Fruit fly (Drosophila melanogaster): Measurements from ENCODE around the gene Rpt5.

- TF ChIP-seq Myc (optimal IDR thresholded peaks at IDR 0.05) (no peak), psq (optimal IDR thresholded peaks at IDR 0.05) (no peak), h (optimal IDR thresholded peaks at IDR 0.05) (no peak)
These were observed 20.1 kb upstream of the Rpt5 start for dm6 chr3R:23732533-23732932.
